Worm (Caenorhabditis elegans): ENCODE data around the gene gip-1.
A peak's percentile ranks its signal among the peaks of the same experiment; 100 is the strongest.

- TF ChIP-seq lin-39 (tag; optimal IDR thresholded peaks at IDR 0.05) (no peak), fkh-10 (GFP tag; optimal IDR thresholded peaks at IDR 0.05) (no peak), nhr-41 (GFP tag; IDR thresholded peaks at IDR 0.05) (no peak), arid-1 (GFP tag; conservative IDR thresholded peaks at IDR 0.05) (no peak), dpl-1 (GFP tag; optimal IDR thresholded peaks at IDR 0.05) (peak; percentile 92), ama-1 (optimal IDR thresholded peaks at IDR 0.05) (no peak), nhr-48 (tag; optimal IDR thresholded peaks at IDR 0.05) (no peak), lin-29 (GFP tag; IDR thresholded peaks at IDR 0.05) (no peak), nhr-28 (tag; optimal IDR thresholded peaks at IDR 0.05) (no peak), pqm-1 (tag; optimal IDR thresholded peaks at IDR 0.05) (no peak), ZK546.5 (tag; optimal IDR thresholded peaks at IDR 0.05) (no peak), zfp-2 (tag; optimal IDR thresholded peaks at IDR 0.05) (no peak)
These were observed 54.0 kb downstream of the gip-1 start, which contains the start of the genes cic-1 and strm-1 for ce11 chrIII:2401126-2402123.

Data from whole organism, L4 larva.